Fruit fly (Drosophila melanogaster) ovary, adult (tissue): Measurements from ENCODE around the gene Sry-delta.

Source experiments
- CG17801 ChIP-seq: fragments of 200-800 bp; optimal IDR thresholded peaks from 2 replicates; lab custom pipeline; 2019; ENCODE audit warnings: missing biosample characterization, mild to moderate bottlenecking, missing genetic modification characterization, moderate library complexity; ENCODE audit not compliant: partially characterized antibody

Gene Sry-delta

DNA sequence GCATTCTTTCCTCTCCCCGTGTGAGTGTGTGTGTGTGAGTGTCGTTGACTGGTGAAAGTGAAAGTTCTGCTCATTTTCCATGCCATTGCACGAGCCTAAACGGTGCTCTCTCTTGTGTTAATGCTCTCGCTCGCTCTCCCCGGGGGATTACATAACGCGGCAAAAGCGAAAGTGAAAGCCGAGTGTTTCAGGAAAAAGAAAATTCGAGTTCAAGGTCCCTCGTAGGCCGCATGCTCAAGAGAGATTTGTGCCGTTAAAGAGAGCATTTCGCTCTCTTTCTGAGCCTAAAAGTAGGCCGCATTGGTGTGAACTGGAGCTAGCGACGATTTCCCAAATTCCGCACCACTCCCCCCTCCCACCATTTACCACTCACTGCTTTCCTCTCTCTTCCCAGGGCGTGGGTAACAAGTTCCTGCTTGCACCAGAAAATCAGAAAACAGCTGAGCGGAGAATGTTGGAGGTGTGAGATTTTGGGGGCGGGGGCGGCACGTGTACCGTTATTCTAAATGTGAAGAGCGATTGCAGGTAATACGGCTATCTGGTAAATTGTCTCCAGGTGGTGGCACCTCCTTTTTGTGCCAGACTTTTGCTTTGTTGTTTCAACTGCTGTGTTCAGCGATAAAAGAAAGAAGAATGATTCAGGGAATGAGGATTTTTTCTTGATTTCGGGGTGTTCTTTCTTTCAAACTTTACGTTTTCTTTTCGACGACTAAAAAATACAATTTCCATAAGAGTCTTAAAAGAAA lies 47.3 kb downstream of the Sry-delta start:
- TF ChIP-seq CG17801 (GFP tag; lab: Kevin White, UChicago), result no peak

- no peak for TF ChIP-seq CG17801 (GFP tag; lab: Kevin White, UChicago)
These were observed 48.9 kb downstream of the Sry-delta start for dm6 chr3R:30091795-30092699.

DNA sequence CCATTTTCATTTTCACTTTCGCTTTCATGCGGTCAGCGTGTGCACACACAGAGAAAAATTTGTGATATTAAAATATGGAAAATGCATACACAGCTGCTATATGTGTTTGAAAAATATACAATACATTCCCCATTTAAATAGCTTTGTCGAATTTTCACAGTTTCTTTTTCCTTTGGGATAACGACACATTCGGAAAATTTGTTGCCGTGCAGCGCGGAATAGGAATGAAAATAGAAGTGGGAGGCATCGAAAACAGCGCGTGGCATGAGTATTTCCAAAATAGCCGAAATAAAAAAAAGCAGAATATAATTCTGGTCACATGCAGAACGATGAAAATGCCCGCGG lies 49.5 kb downstream of the Sry-delta start:
- no peak for TF ChIP-seq CG17801 (GFP tag; lab: Kevin White, UChicago)
